Worm (Caenorhabditis elegans) whole organism, L1 larva: ENCODE data around the gene sdz-38.

Source experiments
- C04F5.9 ChIP-seq: sonication (generic microtip); optimal IDR thresholded peaks from 2 replicates; lab custom pipeline; 2016; ENCODE audit warnings: missing genetic modification characterization, missing compliant biosample characterization
- C16A3.4 ChIP-seq: fragments of 150-350 bp; optimal IDR thresholded peaks from 2 replicates; lab custom pipeline; 2014; ENCODE audit warnings: missing biosample characterization, missing genetic modification characterization
- C34B4.2 ChIP-seq: sonication (generic microtip); optimal IDR thresholded peaks from 2 replicates; lab custom pipeline; 2017; ENCODE audit warnings: mild to moderate bottlenecking, missing genetic modification characterization, missing compliant biosample characterization
- aha-1 ChIP-seq: fragments of 150-350 bp; optimal IDR thresholded peaks from 2 replicates; lab custom pipeline; 2014; ENCODE audit warnings: missing biosample characterization, missing genetic modification characterization
- blmp-1 ChIP-seq: fragments of 150-350 bp; optimal IDR thresholded peaks from 2 replicates; lab custom pipeline; 2014; ENCODE audit warnings: missing biosample characterization, missing genetic modification characterization
- ceh-8 ChIP-seq: fragments of 200-800 bp; sonication (Bioruptor generic); optimal IDR thresholded peaks from 2 replicates; lab custom pipeline; 2018; ENCODE audit warnings: mild to moderate bottlenecking, missing genetic modification characterization, moderate library complexity, missing compliant biosample characterization
- ceh-88 ChIP-seq: fragments of 200-800 bp; sonication (Bioruptor generic); IDR thresholded peaks from 2 replicates; pipeline ENCODE4 v1.3.6; 2022; ENCODE audit warnings: missing genetic modification characterization, missing compliant biosample characterization
- ceh-90 ChIP-seq: sonication (generic microtip); optimal IDR thresholded peaks from 2 replicates; lab custom pipeline; 2016; ENCODE audit warnings: missing genetic modification characterization, missing compliant biosample characterization
- dpl-1 ChIP-seq, 3 experiments: fragments of 150-350 bp in 2 of 3; sonication (generic microtip) in 1 of 3; optimal IDR thresholded peaks; 2 replicates each; lab custom pipeline; 2014 to 2017; ENCODE audit warnings: missing biosample characterization in 3 of 3, missing genetic modification characterization in 3 of 3, missing genetic modification reagents in 3 of 3
- dsc-1 ChIP-seq: sonication (generic microtip); optimal IDR thresholded peaks from 2 replicates; lab custom pipeline; 2016; ENCODE audit warnings: mild to moderate bottlenecking, missing genetic modification characterization, missing compliant biosample characterization
- efl-1 ChIP-seq, 4 experiments: fragments of 150-350 bp; optimal IDR thresholded peaks in 3 of 4; peaks in 1 of 4; 1 replicate in 1 of 4; 2 replicates in 3 of 4; lab custom pipeline; 2014; ENCODE audit warnings: missing biosample characterization in 2 of 4, missing genetic modification characterization in 2 of 4, missing genetic modification reagents in 2 of 4
- egl-13 ChIP-seq: sonication (generic microtip); optimal IDR thresholded peaks from 2 replicates; lab custom pipeline; 2016; ENCODE audit warnings: missing genotype, missing genetic modification reagents, missing genetic modification characterization, missing compliant biosample characterization
- egl-27 ChIP-seq, 2 experiments: fragments of 150-350 bp in 1 of 2; sonication (generic microtip); optimal IDR thresholded peaks; 3 replicates each; lab custom pipeline; 2017 to 2018; ENCODE audit warnings: missing biosample characterization in 2 of 2, missing genetic modification characterization in 2 of 2, missing genetic modification reagents in 2 of 2
- elt-2 ChIP-seq: sonication (generic microtip); optimal IDR thresholded peaks from 2 replicates; lab custom pipeline; 2016; ENCODE audit warnings: missing genetic modification characterization, mild to moderate bottlenecking, inconsistent platforms, missing compliant biosample characterization, missing genetic modification reagents
- fkh-4 ChIP-seq: sonication (generic microtip); optimal IDR thresholded peaks from 2 replicates; lab custom pipeline; 2016; ENCODE audit warnings: missing compliant biosample characterization, missing genetic modification characterization, borderline replicate concordance
- fkh-8 ChIP-seq: sonication (generic microtip); optimal IDR thresholded peaks from 2 replicates; lab custom pipeline; 2016; ENCODE audit warnings: mild to moderate bottlenecking, missing genetic modification characterization, missing compliant biosample characterization
- fos-1 ChIP-seq: fragments of 150-350 bp; optimal IDR thresholded peaks from 2 replicates; lab custom pipeline; 2014; ENCODE audit warnings: missing biosample characterization, missing genetic modification characterization
- hlh-4 ChIP-seq: sonication (generic microtip); optimal IDR thresholded peaks from 2 replicates; lab custom pipeline; 2016; ENCODE audit warnings: mild to moderate bottlenecking, missing genetic modification characterization, missing compliant biosample characterization
- isw-1 ChIP-seq: fragments of 200-800 bp; sonication (Bioruptor generic); IDR thresholded peaks from 2 replicates; pipeline ENCODE4 v1.3.6; 2022; ENCODE audit warnings: missing genetic modification characterization, missing compliant biosample characterization
- jun-1 ChIP-seq: fragments of 150-350 bp; optimal IDR thresholded peaks from 2 replicates; lab custom pipeline; 2014; ENCODE audit warnings: missing biosample characterization, missing genetic modification reagents, missing genetic modification characterization
- lin-13 ChIP-seq: fragments of 150-350 bp; optimal IDR thresholded peaks from 2 replicates; lab custom pipeline; 2014; ENCODE audit warnings: missing biosample characterization, missing genetic modification reagents, missing genetic modification characterization
- lin-15B ChIP-seq: fragments of 150-350 bp; sonication (generic microtip); optimal IDR thresholded peaks from 3 replicates; lab custom pipeline; 2014; ENCODE audit warnings: missing biosample characterization, missing genetic modification characterization
- lin-35 ChIP-seq, 2 experiments: fragments of 150-350 bp; optimal IDR thresholded peaks; 2 replicates each; lab custom pipeline; 2014; ENCODE audit warnings: missing biosample characterization in 2 of 2, missing genetic modification characterization in 2 of 2, missing genetic modification reagents in 2 of 2
- lir-3 ChIP-seq: sonication (generic microtip); optimal IDR thresholded peaks from 2 replicates; lab custom pipeline; 2016; ENCODE audit warnings: mild to moderate bottlenecking, missing genetic modification characterization, moderate library complexity, missing compliant biosample characterization; ENCODE audit not compliant: poor library complexity
- lsy-2 ChIP-seq, 2 experiments: fragments of 150-350 bp; optimal IDR thresholded peaks; 2 replicates each; lab custom pipeline; 2014; ENCODE audit warnings: missing biosample characterization in 2 of 2, missing genetic modification characterization in 2 of 2
- mab-9 ChIP-seq: fragments of 200-800 bp; sonication (Bioruptor generic); IDR thresholded peaks from 2 replicates; pipeline ENCODE4 v1.3.6; 2022; ENCODE audit warnings: missing genetic modification reagents, missing genetic modification characterization, missing compliant biosample characterization
- mdl-1 ChIP-seq, 2 experiments: fragments of 150-350 bp; optimal IDR thresholded peaks; 2 replicates each; lab custom pipeline; 2014 to 2017; ENCODE audit warnings: missing biosample characterization in 2 of 2, missing genetic modification characterization in 2 of 2, inconsistent platforms in 1 of 2
- mef-2 ChIP-seq: fragments of 150-350 bp; optimal IDR thresholded peaks from 2 replicates; lab custom pipeline; 2014; ENCODE audit warnings: missing biosample characterization, missing genetic modification characterization
- mep-1 ChIP-seq: fragments of 150-350 bp; optimal IDR thresholded peaks from 2 replicates; lab custom pipeline; 2014; ENCODE audit warnings: missing biosample characterization, missing genetic modification characterization
- nhr-19 ChIP-seq: fragments of 200-800 bp; sonication (Bioruptor generic); conservative IDR thresholded peaks from 2 replicates; pipeline ENCODE4 v1.3.6; 2022; ENCODE audit warnings: missing genetic modification characterization, missing compliant biosample characterization
- nhr-20 ChIP-seq: sonication (generic microtip); optimal IDR thresholded peaks from 2 replicates; lab custom pipeline; 2016; ENCODE audit warnings: mild to moderate bottlenecking, missing genetic modification characterization, missing compliant biosample characterization
- nhr-237 ChIP-seq: fragments of 150-350 bp; optimal IDR thresholded peaks from 2 replicates; lab custom pipeline; 2014; ENCODE audit warnings: missing biosample characterization, missing genetic modification characterization
- nhr-28 ChIP-seq: fragments of 150-350 bp; optimal IDR thresholded peaks from 2 replicates; lab custom pipeline; 2014; ENCODE audit warnings: missing biosample characterization, missing genetic modification characterization
- nhr-71 ChIP-seq: sonication (generic microtip); optimal IDR thresholded peaks from 2 replicates; lab custom pipeline; 2016; ENCODE audit warnings: mild to moderate bottlenecking, missing genetic modification characterization, moderate library complexity, missing compliant biosample characterization
- nhr-84 ChIP-seq: sonication (generic microtip); optimal IDR thresholded peaks from 2 replicates; lab custom pipeline; 2017; ENCODE audit warnings: missing biosample characterization, missing genetic modification characterization
- pag-3 ChIP-seq: sonication (generic microtip); optimal IDR thresholded peaks from 2 replicates; lab custom pipeline; 2017; ENCODE audit warnings: missing genetic modification characterization, mild to moderate bottlenecking, missing compliant biosample characterization, antibody characterized with exemption, borderline replicate concordance; ENCODE audit not compliant: insufficient read depth
- snpc-4 ChIP-seq: fragments of 150-350 bp; optimal IDR thresholded peaks from 2 replicates; lab custom pipeline; 2014; ENCODE audit warnings: missing biosample characterization, missing genetic modification characterization
- snu-23 ChIP-seq: sonication (generic microtip); optimal IDR thresholded peaks from 2 replicates; lab custom pipeline; 2016; ENCODE audit warnings: missing genetic modification characterization, missing compliant biosample characterization
- sptf-1 ChIP-seq: fragments of 150-350 bp; optimal IDR thresholded peaks from 2 replicates; lab custom pipeline; 2014; ENCODE audit warnings: missing biosample characterization, missing genetic modification characterization
- swsn-7 ChIP-seq: sonication (generic microtip); optimal IDR thresholded peaks from 2 replicates; lab custom pipeline; 2016; ENCODE audit warnings: missing genetic modification characterization, missing compliant biosample characterization
- tlp-1 ChIP-seq: fragments of 150-350 bp; optimal IDR thresholded peaks from 2 replicates; lab custom pipeline; 2014; ENCODE audit warnings: missing biosample characterization, missing genetic modification characterization
- unc-130 ChIP-seq: fragments of 150-350 bp; optimal IDR thresholded peaks from 2 replicates; lab custom pipeline; 2017; ENCODE audit warnings: missing biosample characterization, missing genetic modification characterization, inconsistent platforms
- unc-30 ChIP-seq: sonication (generic microtip); optimal IDR thresholded peaks from 2 replicates; lab custom pipeline; 2017; ENCODE audit warnings: missing biosample characterization, missing genetic modification characterization
- unc-62 ChIP-seq: fragments of 150-350 bp; optimal IDR thresholded peaks from 2 replicates; lab custom pipeline; 2014; ENCODE audit warnings: missing biosample characterization, missing genetic modification reagents, missing genetic modification characterization
- unc-86 ChIP-seq: sonication (generic microtip); optimal IDR thresholded peaks from 2 replicates; lab custom pipeline; 2016; ENCODE audit warnings: missing genetic modification characterization, missing compliant biosample characterization
- zip-4 ChIP-seq: fragments of 200-800 bp; sonication (Bioruptor generic); optimal IDR thresholded peaks from 2 replicates; lab custom pipeline; 2018; ENCODE audit warnings: mild to moderate bottlenecking, missing genetic modification characterization, moderate library complexity, missing compliant biosample characterization
- ztf-11 ChIP-seq, 2 experiments: sonication (generic microtip); optimal IDR thresholded peaks; 2 replicates each; lab custom pipeline; 2016 to 2017; ENCODE audit warnings: missing genetic modification characterization in 2 of 2, missing biosample characterization in 1 of 2, missing compliant biosample characterization in 1 of 2

sdz-38 gene

ce11 chrII:9970438-9971092 is 11.1 kb downstream of the sdz-38 start, which contains the start of gene R53.5:
TSS of gene R53.5 (minus strand) at chrII:9970488.
- no peak for TF ChIP-seq lin-35 (GFP tag; optimal IDR thresholded peaks at IDR 0.05; lab: Kevin White, UChicago)
- TF ChIP-seq efl-1 (optimal IDR thresholded peaks at IDR 0.05; lab: Kevin White, UChicago) = no peak
- TF ChIP-seq efl-1 (GFP tag; optimal IDR thresholded peaks at IDR 0.05 in 1 of 2; lab: Kevin White, UChicago) = peak in 1 of 2 experiments; percentile 30
- TF ChIP-seq lsy-2 (tag; optimal IDR thresholded peaks at IDR 0.05; lab: Kevin White, UChicago) = peak in 1 of 2 experiments; percentile 38
- TF ChIP-seq lin-13 = no peak
- no peak for TF ChIP-seq egl-13 (tag; lab: Kevin White, UChicago)
- no peak for TF ChIP-seq nhr-71 (tag; lab: Kevin White, UChicago)

- peak; percentile 53 for TF ChIP-seq lin-13
- peak in 1 of 2 experiments; percentile 57 for TF ChIP-seq ztf-11 (tag; optimal IDR thresholded peaks at IDR 0.05; lab: Kevin White, UChicago)
- no peak for TF ChIP-seq unc-62
- TF ChIP-seq mep-1 (tag; lab: Kevin White, UChicago) = peak; percentile 76
- TF ChIP-seq snpc-4 (tag; lab: Kevin White, UChicago) = peak; percentile 23
- no peak for TF ChIP-seq sptf-1
- no peak for TF ChIP-seq nhr-28 (tag; lab: Kevin White, UChicago)
- no peak for TF ChIP-seq tlp-1 (tag; lab: Kevin White, UChicago)
- peak; percentile 30 for TF ChIP-seq unc-86 (tag; lab: Kevin White, UChicago)
- TF ChIP-seq jun-1 (tag; lab: Kevin White, UChicago) = no peak
- peak; percentile 48 for TF ChIP-seq nhr-19
- TF ChIP-seq mdl-1 (tag; optimal IDR thresholded peaks at IDR 0.05; lab: Kevin White, UChicago) = peak in 1 of 2 experiments; percentile 24
- no peak for TF ChIP-seq mef-2 (tag; lab: Kevin White, UChicago)
- TF ChIP-seq nhr-84 = no peak
- peak; percentile 54 for TF ChIP-seq lin-15B (tag; lab: Kevin White, UChicago)
- peak; percentile 15 for TF ChIP-seq aha-1 (tag; lab: Kevin White, UChicago)
- no peak for TF ChIP-seq mab-9 (GFP tag; lab: Robert Waterston, UW)
- TF ChIP-seq nhr-237 (tag; lab: Kevin White, UChicago) = no peak
- TF ChIP-seq blmp-1 (tag; lab: Kevin White, UChicago) = peak; percentile 62
- TF ChIP-seq elt-2 (tag; lab: Kevin White, UChicago) = no peak
- TF ChIP-seq hlh-4 (tag; lab: Kevin White, UChicago) = no peak
- TF ChIP-seq C16A3.4 = peak; percentile 61
- peak; percentile 58 for TF ChIP-seq swsn-7 (tag; lab: Kevin White, UChicago)
- TF ChIP-seq fkh-8 (tag; lab: Kevin White, UChicago) = peak; percentile 53
- no peak for TF ChIP-seq fos-1 (tag; lab: Kevin White, UChicago)
- no peak for TF ChIP-seq pag-3 (tag; lab: Kevin White, UChicago)
- peak; percentile 81 for TF ChIP-seq nhr-71 (tag; lab: Kevin White, UChicago)
- peak; percentile 86 for TF ChIP-seq lir-3 (tag; lab: Kevin White, UChicago)
- TF ChIP-seq dsc-1 = peak; percentile 19
- peak; percentile 79 to 91 (median 83) for TF ChIP-seq dpl-1 (GFP tag; optimal IDR thresholded peaks at IDR 0.05; lab: Kevin White, UChicago)
- TF ChIP-seq unc-130 (tag; lab: Kevin White, UChicago) = peak; percentile 32
- TF ChIP-seq fkh-4 (tag; lab: Kevin White, UChicago) = no peak
- TF ChIP-seq nhr-20 (tag; lab: Kevin White, UChicago) = peak; percentile 71
- peak; percentile 80 to 88 for TF ChIP-seq lsy-2 (tag; optimal IDR thresholded peaks at IDR 0.05; lab: Kevin White, UChicago)
- peak; percentile 59 for TF ChIP-seq isw-1 (GFP tag; lab: Robert Waterston, UW)
- no peak for TF ChIP-seq egl-27 (tag; optimal IDR thresholded peaks at IDR 0.05; lab: Kevin White, UChicago)
- no peak for TF ChIP-seq ceh-8 (GFP tag; lab: Kevin White, UChicago)
- no peak for TF ChIP-seq C34B4.2 (tag; lab: Kevin White, UChicago)
- TF ChIP-seq snu-23 (GFP tag; lab: Kevin White, UChicago) = peak; percentile 75
- TF ChIP-seq ceh-90 (tag; lab: Kevin White, UChicago) = peak; percentile 63
- TF ChIP-seq C04F5.9 (tag; lab: Kevin White, UChicago) = peak; percentile 14
- TF ChIP-seq zip-4 = no peak
- TF ChIP-seq ceh-88 (GFP tag; lab: Robert Waterston, UW) = no peak
- TF ChIP-seq unc-30 = no peak
Observed at ce11 chrII:9967999-9968706, 13.5 kb downstream of the sdz-38 start, which contains the start of the genes R53.4 and psf-1. TSS of gene R53.4 (minus strand) at chrII:9968049. TSS of gene psf-1 (plus strand) at chrII:9968673.
